Worm (Caenorhabditis elegans): Measurements from ENCODE around the gene nuo-5.

Gene nuo-5

DNA sequence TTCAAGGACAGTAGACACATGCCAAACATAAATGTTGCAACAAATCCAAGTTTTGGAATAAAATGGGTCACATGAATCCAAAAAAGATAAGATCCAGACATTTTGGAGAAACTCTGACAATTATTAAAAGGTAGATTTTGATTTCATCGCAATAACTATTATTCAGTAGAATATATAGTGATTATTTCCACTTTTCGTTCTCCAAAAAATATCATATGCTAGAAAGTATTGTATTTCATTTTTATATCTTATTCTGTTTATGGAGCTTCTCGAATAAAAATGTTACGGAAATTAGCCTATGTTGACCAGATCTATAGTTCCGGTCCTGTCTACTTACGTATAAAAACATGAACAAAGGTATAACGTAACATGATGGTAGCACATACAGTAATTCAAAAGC lies 28.3 kb downstream of the nuo-5 start, which contains the start of gene str-13:
str-13 (minus strand) TSS at position 101 of the 400 bp plus-strand sequence.
- TF ChIP-seq nhr-10 (tag; optimal IDR thresholded peaks at IDR 0.05) (no peak), skn-1 (tag; optimal IDR thresholded peaks at IDR 0.05) (no peak), fkh-10 (GFP tag; optimal IDR thresholded peaks at IDR 0.05) (no peak), madf-5 (GFP tag; IDR thresholded peaks at IDR 0.05) (no peak), attf-4 (tag; optimal IDR thresholded peaks at IDR 0.05) (no peak), ZK337.2 (GFP tag; IDR thresholded peaks at IDR 0.05) (no peak)

DNA sequence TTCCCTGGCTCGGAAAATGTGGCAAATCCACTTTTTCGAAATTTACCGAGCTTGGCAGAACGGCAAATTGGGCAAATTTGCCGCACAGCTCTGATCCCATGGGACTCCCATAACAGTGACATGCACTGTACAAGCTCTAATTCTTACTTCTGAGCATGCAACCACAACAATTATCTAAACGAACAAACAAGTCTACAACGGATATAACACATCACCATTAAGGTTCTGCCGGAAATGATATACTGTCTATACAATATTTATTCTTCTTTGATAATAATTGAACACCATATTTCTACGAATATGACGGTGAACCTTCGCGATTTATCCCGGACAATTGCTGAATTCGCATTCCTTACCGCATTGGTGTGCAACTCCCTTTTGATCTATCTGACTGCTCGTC lies 29.5 kb downstream of the nuo-5 start, which contains the start of gene str-33:
str-33 (plus strand) TSS at position 301 of the 400 bp plus-strand sequence.
- no peak for TF ChIP-seq dmd-6 (GFP tag; IDR thresholded peaks at IDR 0.05)
- no peak for TF ChIP-seq F37D6.2 (tag; optimal IDR thresholded peaks at IDR 0.05)
- no peak for TF ChIP-seq mdl-1 (tag; optimal IDR thresholded peaks at IDR 0.05)
- TF ChIP-seq D1046.2 (GFP tag; IDR thresholded peaks at IDR 0.05), result no peak

ce11 chrV:2730784-2731480 lies 32.2 kb downstream of the nuo-5 start, which contains the start of gene dod-3:
Gene dod-3, minus strand, starts transcription at chrV:2731098.
- TF ChIP-seq dve-1 (tag; optimal IDR thresholded peaks at IDR 0.05; ENCODE audit: insufficient read depth) (peak; percentile 59), ama-1 (optimal IDR thresholded peaks at IDR 0.05) (peak; percentile 74), lin-1 (GFP tag; IDR thresholded peaks at IDR 0.05) (peak; percentile 78), nhr-10 (tag; optimal IDR thresholded peaks at IDR 0.05) (peak; percentile 2), unc-39 (tag; optimal IDR thresholded peaks at IDR 0.05) (no peak), hlh-11 (tag; optimal IDR thresholded peaks at IDR 0.05) (peak; percentile 92), fos-1 (tag; optimal IDR thresholded peaks at IDR 0.05) (no peak), dmd-6 (GFP tag; IDR thresholded peaks at IDR 0.05) (peak; percentile 89), hif-1 (tag; optimal IDR thresholded peaks at IDR 0.05) (peak in 1 of 2 experiments; percentile 89), vab-7 (GFP tag; IDR thresholded peaks at IDR 0.05) (no peak), lin-39 (tag; optimal IDR thresholded peaks at IDR 0.05) (no peak), nhr-48 (tag; optimal IDR thresholded peaks at IDR 0.05) (peak; percentile 46), mxl-2 (GFP tag; conservative IDR thresholded peaks at IDR 0.05) (no peak), madf-5 (GFP tag; IDR thresholded peaks at IDR 0.05) (no peak), php-3 (GFP tag; IDR thresholded peaks at IDR 0.05) (peak; percentile 21; the same call in 1 of the 2 replicates), hlh-30 (tag; optimal IDR thresholded peaks at IDR 0.05; ENCODE audit: insufficient read depth) (no peak), skn-1 (tag; optimal IDR thresholded peaks at IDR 0.05) (no peak), daf-16 (GFP tag; optimal IDR thresholded peaks at IDR 0.05) (peak in 1 of 2 experiments; percentile 48), daf-16 (tag; optimal IDR thresholded peaks at IDR 0.05) (peak; percentile 92), nhr-77 (tag; optimal IDR thresholded peaks at IDR 0.05) (peak; percentile 32)

DNA sequence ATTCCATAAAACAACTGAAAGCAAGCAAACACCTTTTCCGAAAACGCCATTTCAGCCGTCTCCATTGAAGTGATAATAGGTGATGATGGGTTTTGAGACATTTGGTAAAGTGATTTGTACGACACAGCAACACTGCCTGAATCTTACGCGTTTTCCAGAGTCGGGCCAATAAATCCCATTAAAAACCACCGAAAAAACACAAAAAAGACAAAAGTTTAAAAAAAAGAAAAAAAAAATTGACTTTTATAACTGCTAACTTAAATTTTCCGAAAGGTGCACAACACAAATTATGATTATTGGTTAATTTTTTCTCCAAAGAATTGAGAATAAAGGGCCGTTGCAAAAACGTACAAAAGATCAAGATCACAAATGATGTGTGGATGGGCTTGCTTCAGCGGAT lies 35.6 kb downstream of the nuo-5 start, which contains the start of gene srg-57:
srg-57 (minus strand) TSS at position 101 of the 400 bp plus-strand sequence.
- TF ChIP-seq unc-62 (GFP tag; optimal IDR thresholded peaks at IDR 0.05 in 1 of 2) (peak in 1 of 2 experiments; percentile 55), unc-62 (tag; optimal IDR thresholded peaks at IDR 0.05) (no peak), vab-7 (GFP tag; IDR thresholded peaks at IDR 0.05) (no peak)

ce11 chrV:2738174-2738573 lies 39.4 kb downstream of the nuo-5 start, which contains the start of gene srg-56:
Gene srg-56, minus strand, starts transcription at chrV:2738274.
- no peak for TF ChIP-seq lim-7 (GFP tag; IDR thresholded peaks at IDR 0.05)
- TF ChIP-seq dmd-8 (GFP tag; IDR thresholded peaks at IDR 0.05), result no peak
- TF ChIP-seq sdz-12 (GFP tag; optimal IDR thresholded peaks at IDR 0.05), result no peak
- no peak for TF ChIP-seq spr-1 (tag; optimal IDR thresholded peaks at IDR 0.05)
- no peak for TF ChIP-seq set-16 (GFP tag; IDR thresholded peaks at IDR 0.05)
- TF ChIP-seq daf-16 (GFP tag; optimal IDR thresholded peaks at IDR 0.05), result no peak
- no peak for TF ChIP-seq daf-16 (tag; optimal IDR thresholded peaks at IDR 0.05)
- no peak for TF ChIP-seq aha-1 (tag)
- TF ChIP-seq hlh-11 (tag; optimal IDR thresholded peaks at IDR 0.05), result no peak
- no peak for TF ChIP-seq zag-1 (tag; optimal IDR thresholded peaks at IDR 0.05)
- no peak for TF ChIP-seq cey-2 (tag; optimal IDR thresholded peaks at IDR 0.05; ENCODE audit: borderline replicate concordance, insufficient read depth)
- no peak for TF ChIP-seq ZK546.5 (tag; optimal IDR thresholded peaks at IDR 0.05)
- no peak for TF ChIP-seq pqm-1 (tag; optimal IDR thresholded peaks at IDR 0.05)
- no peak for TF ChIP-seq dve-1 (tag; optimal IDR thresholded peaks at IDR 0.05; ENCODE audit: insufficient read depth)

Measured in whole organism, L4 larva.